Fruit fly (Drosophila melanogaster) whole organism, embryonic: ENCODE measurements around the gene Cln7.

Source experiments
- BEAF-32 ChIP-seq: fragments of 200-800 bp; sonication (Bioruptor generic); optimal IDR thresholded peaks from 3 replicates; lab custom pipeline; 2017; ENCODE audit warnings: missing biosample characterization, missing genetic modification characterization, mild to moderate bottlenecking, moderate library complexity, missing genetic modification reagents
- CG10321 ChIP-seq: fragments of 200-800 bp; sonication (Bioruptor generic); IDR thresholded peaks from 2 replicates; pipeline ENCODE4 v1.3.6; 2022; ENCODE audit warnings: missing biosample characterization, missing genetic modification characterization
- CG10543 ChIP-seq: fragments of 200-800 bp; sonication (Bioruptor generic); optimal IDR thresholded peaks from 3 replicates; lab custom pipeline; 2017; ENCODE audit warnings: missing biosample characterization, mild to moderate bottlenecking, missing genetic modification characterization, moderate library complexity
- CG10654 ChIP-seq: fragments of 200-800 bp; sonication (Bioruptor generic); optimal IDR thresholded peaks from 2 replicates; lab custom pipeline; 2016; ENCODE audit warnings: missing biosample characterization, missing genetic modification characterization
- CG10979 ChIP-seq: fragments of 200-800 bp; sonication (Bioruptor generic); optimal IDR thresholded peaks from 2 replicates; lab custom pipeline; 2018; ENCODE audit warnings: missing biosample characterization, mild to moderate bottlenecking, missing genetic modification characterization, moderate library complexity
- CG12219 ChIP-seq: fragments of 200-800 bp; sonication (Bioruptor generic); optimal IDR thresholded peaks from 3 replicates; lab custom pipeline; 2018; ENCODE audit warnings: missing biosample characterization, mild to moderate bottlenecking, missing genetic modification characterization
- CG12744 ChIP-seq: fragments of 200-800 bp; sonication (Bioruptor generic); optimal IDR thresholded peaks from 2 replicates; lab custom pipeline; 2016; ENCODE audit warnings: missing biosample characterization, missing genetic modification characterization
- CG14014 ChIP-seq: fragments of 200-800 bp; sonication (Bioruptor generic); IDR thresholded peaks from 2 replicates; pipeline ENCODE4 v1.3.6; 2022; ENCODE audit warnings: missing biosample characterization, missing genetic modification characterization
- CG14050 ChIP-seq: fragments of 200-800 bp; sonication (Bioruptor generic); IDR thresholded peaks from 3 replicates; pipeline ENCODE4 v1.3.6; 2022; ENCODE audit warnings: missing biosample characterization, missing genetic modification characterization
- CG15073 ChIP-seq: fragments of 200-800 bp; sonication (Bioruptor generic); optimal IDR thresholded peaks from 2 replicates; lab custom pipeline; 2016; ENCODE audit warnings: missing biosample characterization, missing genetic modification characterization
- CG15514 ChIP-seq: fragments of 200-800 bp; sonication (Bioruptor generic); optimal IDR thresholded peaks from 3 replicates; lab custom pipeline; 2017; ENCODE audit warnings: missing biosample characterization, missing genetic modification characterization, mild to moderate bottlenecking, moderate library complexity, missing genetic modification reagents
- CG16863 ChIP-seq: fragments of 200-800 bp; sonication (Bioruptor generic); optimal IDR thresholded peaks from 3 replicates; lab custom pipeline; 2016; ENCODE audit warnings: missing biosample characterization, missing genetic modification characterization
- CG17328 ChIP-seq: fragments of 200-800 bp; sonication (Bioruptor generic); IDR thresholded peaks from 2 replicates; pipeline ENCODE4 v1.3.6; 2022; ENCODE audit warnings: missing biosample characterization, missing genetic modification characterization
- CG2116 ChIP-seq: fragments of 200-800 bp; sonication (Bioruptor generic); optimal IDR thresholded peaks from 3 replicates; lab custom pipeline; 2018; ENCODE audit warnings: missing biosample characterization, mild to moderate bottlenecking, missing genetic modification characterization
- CG2712 ChIP-seq: fragments of 200-800 bp; optimal IDR thresholded peaks from 3 replicates; lab custom pipeline; 2019; ENCODE audit warnings: missing biosample characterization, mild to moderate bottlenecking, missing genetic modification characterization, moderate library complexity
- CG7372 ChIP-seq: fragments of 200-800 bp; sonication (Bioruptor generic); IDR thresholded peaks from 2 replicates; pipeline ENCODE4 v1.3.6; 2022; ENCODE audit warnings: missing biosample characterization, missing genetic modification characterization
- Doc3 ChIP-seq: fragments of 200-800 bp; sonication (Bioruptor generic); IDR thresholded peaks from 3 replicates; pipeline ENCODE4 v1.3.6; 2022; ENCODE audit warnings: missing biosample characterization, missing genetic modification characterization; ENCODE audit not compliant: partially characterized antibody
- E2f1 ChIP-seq: fragments of 200-800 bp; sonication (Bioruptor generic); IDR thresholded peaks from 2 replicates; pipeline ENCODE4 v1.3.6; 2022; ENCODE audit warnings: missing biosample characterization, missing genetic modification characterization
- Gug ChIP-seq: fragments of 200-800 bp; sonication (Bioruptor generic); IDR thresholded peaks from 4 replicates; pipeline ENCODE4 v1.3.6; 2022; ENCODE audit warnings: missing biosample characterization, missing genetic modification characterization
- HLH3B ChIP-seq: fragments of 200-800 bp; sonication (Bioruptor generic); IDR thresholded peaks from 2 replicates; pipeline ENCODE4 v1.3.6; 2022; ENCODE audit warnings: missing biosample characterization, missing genetic modification characterization
- HmgD ChIP-seq: fragments of 200-800 bp; sonication (Bioruptor generic); optimal IDR thresholded peaks from 3 replicates; lab custom pipeline; 2016; ENCODE audit warnings: missing biosample characterization, missing genetic modification characterization
- Hsf ChIP-seq: fragments of 200-800 bp; sonication (Bioruptor generic); optimal IDR thresholded peaks from 3 replicates; lab custom pipeline; 2016; ENCODE audit warnings: missing biosample characterization, missing genetic modification characterization
- Kr ChIP-seq: fragments of 200-800 bp; sonication (Bioruptor generic); optimal IDR thresholded peaks from 2 replicates; lab custom pipeline; 2017; ENCODE audit warnings: missing biosample characterization, mild to moderate bottlenecking, missing genetic modification characterization
- Mrtf ChIP-seq: fragments of 200-800 bp; sonication (Bioruptor generic); IDR thresholded peaks from 3 replicates; pipeline ENCODE4 v1.3.6; 2022; ENCODE audit warnings: missing biosample characterization, missing genetic modification characterization
- Oli ChIP-seq: fragments of 200-800 bp; sonication (Bioruptor generic); optimal IDR thresholded peaks from 2 replicates; lab custom pipeline; 2018; ENCODE audit warnings: missing biosample characterization, mild to moderate bottlenecking, missing genetic modification characterization, moderate library complexity
- Poxn ChIP-seq: fragments of 200-800 bp; sonication (Bioruptor generic); IDR thresholded peaks from 2 replicates; pipeline ENCODE4 v1.3.6; 2022; ENCODE audit warnings: missing biosample characterization, missing genetic modification characterization
- Ptx1 ChIP-seq: fragments of 200-800 bp; sonication (Bioruptor generic); IDR thresholded peaks from 2 replicates; pipeline ENCODE4 v1.3.6; 2022; ENCODE audit warnings: missing biosample characterization, missing genetic modification characterization
- Rx ChIP-seq: fragments of 200-800 bp; sonication (Bioruptor generic); IDR thresholded peaks from 2 replicates; pipeline ENCODE4 v1.3.6; 2022; ENCODE audit warnings: missing biosample characterization, missing genetic modification characterization
- Side ChIP-seq: fragments of 200-800 bp; sonication (Bioruptor generic); optimal IDR thresholded peaks from 2 replicates; lab custom pipeline; 2016; ENCODE audit warnings: missing biosample characterization, missing genetic modification characterization
- Six4 ChIP-seq: fragments of 200-800 bp; sonication (Bioruptor generic); optimal IDR thresholded peaks from 2 replicates; lab custom pipeline; 2016; ENCODE audit warnings: missing biosample characterization, missing genetic modification characterization
- Ssrp ChIP-seq: fragments of 200-800 bp; sonication (Bioruptor generic); optimal IDR thresholded peaks from 2 replicates; lab custom pipeline; 2018; ENCODE audit warnings: missing biosample characterization, mild to moderate bottlenecking, missing genetic modification characterization, moderate library complexity
- ab ChIP-seq: fragments of 200-800 bp; sonication (Bioruptor generic); optimal IDR thresholded peaks from 2 replicates; lab custom pipeline; 2016; ENCODE audit warnings: missing biosample characterization, missing genetic modification characterization
- abd-A ChIP-seq: fragments of 200-800 bp; sonication (Bioruptor generic); optimal IDR thresholded peaks from 3 replicates; lab custom pipeline; 2019; ENCODE audit warnings: missing biosample characterization, mild to moderate bottlenecking, missing genetic modification characterization, moderate library complexity
- bbx ChIP-seq: fragments of 200-800 bp; sonication (Bioruptor generic); IDR thresholded peaks from 2 replicates; pipeline ENCODE4 v1.3.6; 2022; ENCODE audit warnings: missing biosample characterization, missing genetic modification characterization; ENCODE audit not compliant: partially characterized antibody
- caup ChIP-seq: fragments of 200-800 bp; sonication (Bioruptor generic); optimal IDR thresholded peaks from 3 replicates; lab custom pipeline; 2017; ENCODE audit warnings: missing biosample characterization, mild to moderate bottlenecking, missing genetic modification characterization, moderate library complexity; ENCODE audit not compliant: severe bottlenecking
- chn ChIP-seq: fragments of 200-800 bp; sonication (Bioruptor generic); optimal IDR thresholded peaks from 2 replicates; lab custom pipeline; 2016; ENCODE audit warnings: missing biosample characterization, missing genetic modification characterization
- jigr1 ChIP-seq: fragments of 200-800 bp; sonication (Bioruptor generic); IDR thresholded peaks from 3 replicates; pipeline ENCODE4 v1.3.6; 2022; ENCODE audit warnings: missing biosample characterization, missing genetic modification characterization
- jumu ChIP-seq: fragments of 200-800 bp; sonication (Bioruptor generic); optimal IDR thresholded peaks from 3 replicates; lab custom pipeline; 2016; ENCODE audit warnings: missing biosample characterization, missing genetic modification characterization
- kah ChIP-seq: fragments of 200-800 bp; sonication (Bioruptor generic); optimal IDR thresholded peaks from 2 replicates; lab custom pipeline; 2018; ENCODE audit warnings: missing biosample characterization, mild to moderate bottlenecking, missing genetic modification characterization
- lola ChIP-seq, 3 experiments: fragments of >200 bp in 2 of 3; fragments of 200-800 bp in 1 of 3; sonication (Bioruptor generic) in 1 of 3; optimal IDR thresholded peaks; 2 replicates each; lab custom pipeline; 2017 to 2019; ENCODE audit warnings: missing biosample characterization in 3 of 3, missing genetic modification characterization in 3 of 3, mild to moderate bottlenecking in 1 of 3, moderate library complexity in 1 of 3
- nerfin-1 ChIP-seq: fragments of 200-800 bp; sonication (Bioruptor generic); optimal IDR thresholded peaks from 3 replicates; lab custom pipeline; 2019; ENCODE audit warnings: missing biosample characterization, mild to moderate bottlenecking, missing genetic modification characterization, moderate library complexity
- onecut ChIP-seq: fragments of 200-800 bp; sonication (Bioruptor generic); IDR thresholded peaks from 2 replicates; pipeline ENCODE4 v1.3.6; 2022; ENCODE audit warnings: missing biosample characterization, missing genetic modification characterization
- org-1 ChIP-seq: fragments of 200-800 bp; sonication (Bioruptor generic); optimal IDR thresholded peaks from 2 replicates; lab custom pipeline; 2017; ENCODE audit warnings: missing biosample characterization, missing genetic modification characterization
- pb ChIP-seq: fragments of 200-800 bp; sonication (Bioruptor generic); optimal IDR thresholded peaks from 3 replicates; lab custom pipeline; 2016; ENCODE audit warnings: missing biosample characterization, missing genetic modification characterization
- pnt ChIP-seq: fragments of 200-800 bp; sonication (Bioruptor generic); optimal IDR thresholded peaks from 3 replicates; lab custom pipeline; 2016; ENCODE audit warnings: missing biosample characterization, missing genetic modification characterization
- slou ChIP-seq: fragments of 200-800 bp; sonication (Bioruptor generic); optimal IDR thresholded peaks from 3 replicates; lab custom pipeline; 2016; ENCODE audit warnings: missing biosample characterization, missing genetic modification characterization
- sug ChIP-seq: fragments of 200-800 bp; optimal IDR thresholded peaks from 2 replicates; lab custom pipeline; 2019; ENCODE audit warnings: missing biosample characterization, mild to moderate bottlenecking, missing genetic modification characterization, moderate library complexity
- tgo ChIP-seq: fragments of 200-800 bp; sonication (Bioruptor generic); IDR thresholded peaks from 3 replicates; pipeline ENCODE4 v1.3.6; 2022; ENCODE audit warnings: missing biosample characterization, missing genetic modification characterization
- trem ChIP-seq: fragments of 200-800 bp; optimal IDR thresholded peaks from 3 replicates; lab custom pipeline; 2019; ENCODE audit warnings: missing biosample characterization, mild to moderate bottlenecking, missing genetic modification characterization, moderate library complexity
- twi ChIP-seq: fragments of 200-800 bp; optimal IDR thresholded peaks from 2 replicates; lab custom pipeline; 2019; ENCODE audit warnings: missing biosample characterization, mild to moderate bottlenecking, missing genetic modification characterization, moderate library complexity

The Cln7 gene

DNA sequence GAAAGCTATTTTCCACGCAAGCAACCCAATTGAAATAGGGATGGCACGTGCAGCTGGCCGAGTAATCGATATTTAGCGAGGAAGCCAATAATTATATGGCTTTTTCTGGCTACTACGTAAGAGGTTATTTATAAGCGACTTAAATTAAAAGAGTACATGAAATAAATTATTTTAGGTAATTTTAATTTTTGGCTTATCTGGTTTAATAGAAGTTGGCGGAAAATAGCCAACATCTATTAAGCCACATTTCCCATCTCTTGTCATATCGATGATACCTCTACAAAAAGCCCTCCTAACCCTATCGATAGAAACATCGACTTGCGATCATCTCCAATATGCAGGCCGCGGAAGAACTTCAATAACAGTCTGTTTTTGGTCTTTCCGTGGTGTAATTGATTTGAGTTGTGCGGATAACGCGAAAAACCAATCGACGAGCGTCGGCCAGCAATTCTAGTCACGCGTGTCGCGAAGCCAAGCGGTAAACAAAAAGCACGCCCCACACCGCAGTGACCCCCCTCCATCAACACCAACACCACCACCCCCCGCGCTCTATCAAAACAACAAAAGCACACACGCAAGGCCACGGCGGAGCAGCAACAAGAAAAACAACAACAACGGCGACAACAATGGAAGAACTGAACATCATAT lies 3.1 kb upstream of the Cln7 start, which contains the start of the genes Srp19 and qm (continued):
- peak; percentile 28 for TF ChIP-seq tgo (GFP tag; lab: Robert Waterston, UW)
- TF ChIP-seq CG12744 = peak; percentile 13
- TF ChIP-seq pb (GFP tag; lab: Kevin White, UChicago) = no peak
- TF ChIP-seq abd-A (tag; lab: Kevin White, UChicago) = no peak
- TF ChIP-seq CG15514 = peak; percentile 64
- TF ChIP-seq bbx (GFP tag; lab: Robert Waterston, UW) = peak; percentile 83
- TF ChIP-seq CG10654 (GFP tag; lab: Kevin White, UChicago) = peak; percentile 15
- TF ChIP-seq Kr (GFP tag; lab: Kevin White, UChicago) = no peak
- peak; percentile 28 for TF ChIP-seq kah (GFP tag; lab: Kevin White, UChicago)
- TF ChIP-seq onecut (GFP tag; lab: Robert Waterston, UW) = peak; percentile 44; the same call in 1 of the 2 replicates
- TF ChIP-seq trem (tag; lab: Kevin White, UChicago) = peak; percentile 6
- TF ChIP-seq ab = no peak
- peak; percentile 78 for TF ChIP-seq Doc3 (GFP tag; lab: Robert Waterston, UW)
- TF ChIP-seq jumu (GFP tag; lab: Kevin White, UChicago) = peak; percentile 64
- TF ChIP-seq Rx (GFP tag; lab: Robert Waterston, UW) = no peak
- peak; percentile 8 for TF ChIP-seq slou (GFP tag; lab: Kevin White, UChicago)
- TF ChIP-seq CG2116 (GFP tag; lab: Kevin White, UChicago) = peak; percentile 71
- no peak for TF ChIP-seq HmgD (GFP tag; lab: Kevin White, UChicago)
- no peak for TF ChIP-seq nerfin-1 (tag; lab: Kevin White, UChicago)
- TF ChIP-seq org-1 = no peak
- TF ChIP-seq Poxn (GFP tag; lab: Robert Waterston, UW) = no peak
- TF ChIP-seq Side (GFP tag; lab: Kevin White, UChicago) = peak; percentile 77
- TF ChIP-seq CG14050 (GFP tag; lab: Robert Waterston, UW) = no peak
- TF ChIP-seq Ssrp (tag; lab: Kevin White, UChicago) = no peak
- no peak for TF ChIP-seq CG12219
- peak; percentile 45 for TF ChIP-seq CG14014 (GFP tag; lab: Robert Waterston, UW)
- peak; percentile 95 for TF ChIP-seq BEAF-32 (GFP tag; lab: Kevin White, UChicago)
- TF ChIP-seq CG7372 = no peak
- TF ChIP-seq CG10979 (tag; lab: Kevin White, UChicago) = peak; percentile 27
- TF ChIP-seq CG17328 (GFP tag; lab: Robert Waterston, UW) = no peak
- TF ChIP-seq Gug (GFP tag; lab: Robert Waterston, UW) = peak; percentile 24; the same call in 1 of the 4 replicates
- no peak for TF ChIP-seq Mrtf (GFP tag; lab: Robert Waterston, UW)
- peak; percentile 5 for TF ChIP-seq Oli
- TF ChIP-seq CG10543 = peak; percentile 69
- no peak for TF ChIP-seq jigr1 (GFP tag; lab: Robert Waterston, UW)
- TF ChIP-seq Hsf = peak; percentile 56
- TF ChIP-seq lola (GFP tag; optimal IDR thresholded peaks at IDR 0.05; lab: Kevin White, UChicago) = peak in 1 of 3 experiments; percentile 13
- peak; percentile 62 for TF ChIP-seq sug (tag; lab: Kevin White, UChicago)
- TF ChIP-seq caup = peak; percentile 22
- TF ChIP-seq Ptx1 (GFP tag; lab: Robert Waterston, UW) = peak; percentile 54; the same call in 1 of the 2 replicates
- TF ChIP-seq HLH3B (GFP tag; lab: Robert Waterston, UW) = no peak
- no peak for TF ChIP-seq CG10321 (GFP tag; lab: Robert Waterston, UW)
- no peak for TF ChIP-seq CG15073 (GFP tag; lab: Kevin White, UChicago)
- peak; percentile 25 for TF ChIP-seq CG16863 (GFP tag; lab: Kevin White, UChicago)
- peak; percentile 61 for TF ChIP-seq pnt (GFP tag; lab: Kevin White, UChicago)
- peak; percentile 44 for TF ChIP-seq chn
- no peak for TF ChIP-seq twi (tag; lab: Kevin White, UChicago)
- peak; percentile 68 for TF ChIP-seq CG2712
- TF ChIP-seq Six4 (GFP tag; lab: Kevin White, UChicago) = no peak
- TF ChIP-seq E2f1 = no peak
